Worm (Caenorhabditis elegans): ENCODE measurements around the gene srxa-1.

- TF ChIP-seq klf-2 (GFP tag; conservative IDR thresholded peaks at IDR 0.05) = no peak
- no peak for TF ChIP-seq ztf-23 (GFP tag; IDR thresholded peaks at IDR 0.05)
- no peak for TF ChIP-seq flt-1 (GFP tag; IDR thresholded peaks at IDR 0.05)
- TF ChIP-seq tab-1 (GFP tag; IDR thresholded peaks at IDR 0.05) = no peak
- TF ChIP-seq med-1 (GFP tag; optimal IDR thresholded peaks at IDR 0.05; ENCODE audit: insufficient read depth) = no peak
- TF ChIP-seq T22C8.4 (GFP tag; IDR thresholded peaks at IDR 0.05) = no peak
- no peak for TF ChIP-seq ztf-29 (GFP tag; IDR thresholded peaks at IDR 0.05)
Measured at ce11 chrV:20779707-20780346, 47.9 kb downstream of the srxa-1 start.

All from whole organism, midembryonic.